Fruit fly (Drosophila melanogaster): ENCODE data around the gene CG1979.

CG1979 gene

DNA sequence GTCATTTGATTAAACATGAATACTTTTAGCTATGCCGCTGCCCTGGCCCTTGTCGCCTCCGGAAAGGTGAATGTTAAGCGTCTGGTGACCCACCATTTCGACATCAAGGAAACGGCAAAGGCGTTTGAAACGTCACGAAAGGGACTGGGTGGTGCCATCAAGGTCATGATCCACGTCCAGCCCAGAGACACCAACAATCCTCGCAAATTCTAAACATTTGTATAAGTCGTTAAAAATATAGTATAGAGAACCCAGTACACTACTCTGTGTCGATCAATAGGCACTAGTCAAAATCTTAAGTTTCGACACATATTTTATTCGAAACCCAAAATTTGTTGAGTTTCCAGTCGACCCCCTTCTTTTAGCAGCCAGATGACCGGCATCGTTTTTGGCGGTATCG lies at the start of gene CG1979:
Gene CG1979, plus strand, starts transcription at position 301 of the 400 bp plus-strand sequence.
- TF ChIP-seq kay (GFP tag; ENCODE audit: borderline replicate concordance), result no peak
- no peak for TF ChIP-seq CG5204 (GFP tag; optimal IDR thresholded peaks at IDR 0.05)
- no peak for TF ChIP-seq Hr96 (GFP tag; optimal IDR thresholded peaks at IDR 0.05)
- no peak for TF ChIP-seq Mnt (GFP tag; optimal IDR thresholded peaks at IDR 0.05)
- TF ChIP-seq CG7045 (GFP tag; optimal IDR thresholded peaks at IDR 0.05), result no peak
- TF ChIP-seq CG12768 (GFP tag; optimal IDR thresholded peaks at IDR 0.05), result no peak
- TF ChIP-seq cic (GFP tag; optimal IDR thresholded peaks at IDR 0.05), result no peak
- no peak for TF ChIP-seq CG33017 (tag; optimal IDR thresholded peaks at IDR 0.05)
- no peak for TF ChIP-seq toe (GFP tag; optimal IDR thresholded peaks at IDR 0.05)
- TF ChIP-seq Crg-1 (GFP tag; optimal IDR thresholded peaks at IDR 0.05), result no peak
- TF ChIP-seq CG1620 (GFP tag; optimal IDR thresholded peaks at IDR 0.05), result no peak
- TF ChIP-seq CG11617 (GFP tag; optimal IDR thresholded peaks at IDR 0.05), result no peak
- TF ChIP-seq bab1 (GFP tag; optimal IDR thresholded peaks at IDR 0.05), result no peak

DNA sequence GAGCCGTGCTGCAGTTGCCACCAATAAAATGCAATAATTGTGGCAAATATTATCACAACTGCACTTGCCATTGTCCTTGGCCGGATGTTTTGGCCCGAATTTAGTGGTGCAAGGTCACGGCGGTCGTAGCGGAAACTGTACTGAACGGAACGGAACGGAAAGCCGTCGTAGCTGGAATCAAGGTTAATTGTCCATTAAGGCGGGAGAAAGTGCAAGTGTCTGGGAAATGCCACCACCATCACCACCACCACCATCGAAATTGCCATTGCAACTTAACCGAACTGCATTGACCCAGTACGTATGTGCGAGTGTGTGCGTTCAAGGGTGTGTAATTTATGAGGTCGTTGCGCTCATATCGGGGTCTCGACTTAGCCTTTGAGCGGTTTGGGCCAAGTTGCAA lies 47.5 kb upstream of the CG1979 start:
- TF ChIP-seq CG7045 (GFP tag; optimal IDR thresholded peaks at IDR 0.05) (no peak), Hr96 (GFP tag; optimal IDR thresholded peaks at IDR 0.05) (no peak), CG11617 (GFP tag; optimal IDR thresholded peaks at IDR 0.05) (no peak), Clk (GFP tag; optimal IDR thresholded peaks at IDR 0.05) (no peak), CG5204 (GFP tag; optimal IDR thresholded peaks at IDR 0.05) (no peak), toe (GFP tag; optimal IDR thresholded peaks at IDR 0.05) (no peak), CG7101 (tag; optimal IDR thresholded peaks at IDR 0.05) (no peak), Crg-1 (GFP tag; optimal IDR thresholded peaks at IDR 0.05) (no peak), tj (GFP tag; optimal IDR thresholded peaks at IDR 0.05) (no peak), Mnt (GFP tag; optimal IDR thresholded peaks at IDR 0.05) (no peak), CG1620 (GFP tag; optimal IDR thresholded peaks at IDR 0.05) (no peak), pad (GFP tag; optimal IDR thresholded peaks at IDR 0.05) (no peak), cic (GFP tag; optimal IDR thresholded peaks at IDR 0.05) (no peak), CG14711 (tag; optimal IDR thresholded peaks at IDR 0.05) (no peak), CG12768 (GFP tag; optimal IDR thresholded peaks at IDR 0.05) (no peak), kay (GFP tag; ENCODE audit: borderline replicate concordance) (no peak), cnc (optimal IDR thresholded peaks at IDR 0.05) (no peak), CG33017 (tag; optimal IDR thresholded peaks at IDR 0.05) (no peak), ovo (GFP tag; optimal IDR thresholded peaks at IDR 0.05) (no peak)

DNA sequence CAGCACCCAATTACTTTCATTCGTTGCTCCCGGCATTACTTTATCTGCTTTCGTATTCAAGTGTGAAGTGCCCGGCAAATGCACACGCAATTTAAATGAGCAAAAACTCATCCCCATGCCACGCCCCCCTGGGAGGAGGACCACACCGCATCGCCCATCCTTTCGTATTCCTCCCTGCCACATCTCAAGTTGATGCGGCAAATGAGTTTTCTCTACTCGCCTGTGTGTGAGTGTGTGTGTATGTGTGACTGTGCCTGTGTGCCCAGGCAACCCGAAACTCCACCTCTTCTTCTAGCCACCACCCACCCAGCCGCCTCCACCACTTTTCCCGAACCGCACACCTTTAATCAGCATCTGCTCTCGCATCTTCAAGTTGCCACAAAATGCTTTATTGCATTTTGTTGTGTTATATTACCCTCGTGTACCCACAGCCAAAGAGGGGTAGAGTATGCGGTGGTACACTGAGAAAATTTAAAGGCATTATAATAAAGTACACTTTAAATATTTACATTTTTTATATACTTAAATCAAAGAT lies 43.3 kb upstream of the CG1979 start:
- TF ChIP-seq Hr96 (GFP tag; optimal IDR thresholded peaks at IDR 0.05), result no peak
- no peak for TF ChIP-seq tj (GFP tag; optimal IDR thresholded peaks at IDR 0.05)

dm6 chr3R:7024574-7024973 lies 29.8 kb upstream of the CG1979 start:
- TF ChIP-seq kay (GFP tag; ENCODE audit: borderline replicate concordance) (no peak), toe (GFP tag; optimal IDR thresholded peaks at IDR 0.05) (no peak), CG33017 (tag; optimal IDR thresholded peaks at IDR 0.05) (no peak), cnc (optimal IDR thresholded peaks at IDR 0.05) (no peak), pad (GFP tag; optimal IDR thresholded peaks at IDR 0.05) (no peak), tj (GFP tag; optimal IDR thresholded peaks at IDR 0.05) (no peak), cic (GFP tag; optimal IDR thresholded peaks at IDR 0.05) (no peak)

DNA sequence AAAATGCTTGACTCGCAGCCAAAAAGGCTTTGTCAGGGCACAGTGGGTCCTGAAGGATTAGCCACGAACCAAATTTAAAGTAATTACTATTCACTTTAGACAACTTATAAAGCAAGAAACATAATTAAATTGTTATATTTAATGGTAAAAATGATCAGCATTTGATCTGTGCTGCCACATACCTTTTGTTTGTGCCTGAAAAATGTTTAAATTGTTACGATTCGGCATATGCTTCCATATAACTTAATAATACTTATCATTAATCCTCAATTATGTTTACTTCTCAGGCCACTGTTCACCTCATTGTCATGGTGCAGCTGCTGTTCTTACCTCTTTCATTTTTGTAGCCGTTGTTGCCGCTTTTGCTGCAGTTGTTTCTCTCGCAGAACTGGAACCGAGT lies 29.1 kb upstream of the CG1979 start:
- TF ChIP-seq Mnt (GFP tag; optimal IDR thresholded peaks at IDR 0.05), result no peak
- no peak for TF ChIP-seq Hr96 (GFP tag; optimal IDR thresholded peaks at IDR 0.05)
- no peak for TF ChIP-seq CG33017 (tag; optimal IDR thresholded peaks at IDR 0.05)
- no peak for TF ChIP-seq ovo (GFP tag; optimal IDR thresholded peaks at IDR 0.05)
- no peak for TF ChIP-seq CG12768 (GFP tag; optimal IDR thresholded peaks at IDR 0.05)
- TF ChIP-seq toe (GFP tag; optimal IDR thresholded peaks at IDR 0.05), result no peak
- TF ChIP-seq CG14711 (tag; optimal IDR thresholded peaks at IDR 0.05), result no peak
- no peak for TF ChIP-seq kay (GFP tag; ENCODE audit: borderline replicate concordance)
- TF ChIP-seq cnc (optimal IDR thresholded peaks at IDR 0.05), result no peak
- TF ChIP-seq tj (GFP tag; optimal IDR thresholded peaks at IDR 0.05), result no peak

DNA sequence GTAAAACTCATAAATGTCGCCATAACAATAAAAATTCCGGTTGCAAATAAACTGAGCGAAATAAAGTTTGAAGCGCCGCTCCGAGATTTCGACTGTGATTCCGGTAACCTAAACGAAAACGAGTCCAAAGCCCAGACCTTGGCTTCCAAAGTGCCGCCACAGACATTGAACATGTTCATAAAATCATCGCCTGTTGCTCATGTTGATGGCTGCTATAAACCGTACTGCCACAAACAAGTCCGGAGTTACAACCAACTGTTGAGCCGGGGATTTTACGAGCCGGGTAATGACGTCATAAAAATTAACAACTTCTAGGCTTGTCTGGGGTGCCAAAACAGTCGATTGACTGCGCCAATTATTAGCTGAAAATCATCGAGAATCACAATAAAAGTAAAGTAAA lies 25.8 kb upstream of the CG1979 start:
- TF ChIP-seq CG7045 (GFP tag; optimal IDR thresholded peaks at IDR 0.05), result no peak
- TF ChIP-seq bab1 (GFP tag; optimal IDR thresholded peaks at IDR 0.05), result no peak
- TF ChIP-seq cic (GFP tag; optimal IDR thresholded peaks at IDR 0.05), result no peak
- TF ChIP-seq ovo (GFP tag; optimal IDR thresholded peaks at IDR 0.05), result no peak
- no peak for TF ChIP-seq cnc (optimal IDR thresholded peaks at IDR 0.05)
- TF ChIP-seq kay (GFP tag; ENCODE audit: borderline replicate concordance), result no peak
- no peak for TF ChIP-seq pad (GFP tag; optimal IDR thresholded peaks at IDR 0.05)
- TF ChIP-seq CG12768 (GFP tag; optimal IDR thresholded peaks at IDR 0.05), result no peak
- no peak for TF ChIP-seq Hr96 (GFP tag; optimal IDR thresholded peaks at IDR 0.05)
- TF ChIP-seq CG7101 (tag; optimal IDR thresholded peaks at IDR 0.05), result no peak
- no peak for TF ChIP-seq tj (GFP tag; optimal IDR thresholded peaks at IDR 0.05)
- no peak for TF ChIP-seq CG14711 (tag; optimal IDR thresholded peaks at IDR 0.05)
- TF ChIP-seq Mnt (GFP tag; optimal IDR thresholded peaks at IDR 0.05), result no peak
- TF ChIP-seq CG11617 (GFP tag; optimal IDR thresholded peaks at IDR 0.05), result no peak

dm6 chr3R:7029434-7029833 lies 25.0 kb upstream of the CG1979 start:
- TF ChIP-seq ovo (GFP tag; optimal IDR thresholded peaks at IDR 0.05) (no peak), CG1620 (GFP tag; optimal IDR thresholded peaks at IDR 0.05) (no peak), CG14711 (tag; optimal IDR thresholded peaks at IDR 0.05) (no peak), pad (GFP tag; optimal IDR thresholded peaks at IDR 0.05) (no peak), CG5204 (GFP tag; optimal IDR thresholded peaks at IDR 0.05) (no peak), Hr96 (GFP tag; optimal IDR thresholded peaks at IDR 0.05) (no peak), tj (GFP tag; optimal IDR thresholded peaks at IDR 0.05) (no peak), CG12768 (GFP tag; optimal IDR thresholded peaks at IDR 0.05) (no peak), bab1 (GFP tag; optimal IDR thresholded peaks at IDR 0.05) (no peak), kay (GFP tag; ENCODE audit: borderline replicate concordance) (no peak)

Measured in whole organism, adult.